Worm (Caenorhabditis elegans) whole organism, L2 larva: ENCODE results near the gene C18G1.6.

Source experiments
- F13H6.1 ChIP-seq: sonication (generic microtip); optimal IDR thresholded peaks from 2 replicates; lab custom pipeline; 2016; ENCODE audit warnings: missing genetic modification characterization, missing compliant biosample characterization
- ZK546.5 ChIP-seq: sonication (generic microtip); optimal IDR thresholded peaks from 2 replicates; lab custom pipeline; 2017; ENCODE audit warnings: missing biosample characterization, missing genetic modification characterization
- ama-1 ChIP-seq: fragments of 150-350 bp; optimal IDR thresholded peaks from 2 replicates; lab custom pipeline; 2018; ENCODE audit warnings: inconsistent platforms
- gmeb-1 ChIP-seq: fragments of 150-350 bp; optimal IDR thresholded peaks from 2 replicates; lab custom pipeline; 2014; ENCODE audit warnings: missing biosample characterization, missing genetic modification characterization
- nhr-10 ChIP-seq: sonication (generic microtip); optimal IDR thresholded peaks from 2 replicates; lab custom pipeline; 2017; ENCODE audit warnings: missing biosample characterization, missing genetic modification characterization
- nhr-11 ChIP-seq: fragments of 150-350 bp; optimal IDR thresholded peaks from 2 replicates; lab custom pipeline; 2014; ENCODE audit warnings: missing biosample characterization, missing genetic modification characterization
- nhr-12 ChIP-seq: fragments of 150-350 bp; optimal IDR thresholded peaks from 2 replicates; lab custom pipeline; 2014; ENCODE audit warnings: missing biosample characterization, missing genetic modification characterization
- nhr-237 ChIP-seq: fragments of 150-350 bp; optimal IDR thresholded peaks from 2 replicates; lab custom pipeline; 2014; ENCODE audit warnings: missing biosample characterization, missing genetic modification characterization
- snpc-4 ChIP-seq: fragments of 150-350 bp; optimal IDR thresholded peaks from 2 replicates; lab custom pipeline; 2014; ENCODE audit warnings: missing biosample characterization, missing genetic modification characterization
- unc-62 ChIP-seq: fragments of 150-350 bp; optimal IDR thresholded peaks from 2 replicates; lab custom pipeline; 2014; ENCODE audit warnings: missing biosample characterization, missing genetic modification reagents, missing genetic modification characterization

- TF ChIP-seq snpc-4 (tag; lab: Kevin White, UChicago) (no peak), ama-1 (no peak), gmeb-1 (tag; lab: Kevin White, UChicago) (no peak), nhr-237 (tag; lab: Kevin White, UChicago) (no peak), ZK546.5 (tag; lab: Kevin White, UChicago) (no peak), nhr-11 (no peak), nhr-10 (tag; lab: Kevin White, UChicago) (no peak), unc-62 (GFP tag; lab: Kevin White, UChicago) (no peak), nhr-12 (tag; lab: Kevin White, UChicago) (no peak), F13H6.1 (tag; lab: Kevin White, UChicago) (no peak)
Observed at ce11 chrV:4755308-4756029, 5.1 kb downstream of the C18G1.6 start, which contains the start of gene pgl-3.
